Worm (Caenorhabditis elegans) whole organism, young adult: ENCODE measurements around the gene C54G7.1.

Source experiments
- hmg-1.2 ChIP-seq: fragments of 200-800 bp; sonication (Bioruptor generic); IDR thresholded peaks from 2 replicates; pipeline ENCODE4 v1.3.6; 2022; ENCODE audit warnings: missing genetic modification reagents, missing genetic modification characterization, missing compliant biosample characterization
- zim-3 ChIP-seq: sonication (generic microtip); optimal IDR thresholded peaks from 2 replicates; lab custom pipeline; 2017; ENCODE audit warnings: mild to moderate bottlenecking, missing genetic modification characterization, moderate library complexity, missing compliant biosample characterization

ce11 chrX:5514984-5515383 is 28.8 kb upstream of the C54G7.1 start, which contains the start of gene T23F2.4:
- TF ChIP-seq hmg-1.2 (GFP tag; lab: Robert Waterston, UW), result no peak
- no peak for TF ChIP-seq zim-3 (tag; lab: Kevin White, UChicago)
